Worm (Caenorhabditis elegans): ENCODE data around the gene lys-2.

DNA sequence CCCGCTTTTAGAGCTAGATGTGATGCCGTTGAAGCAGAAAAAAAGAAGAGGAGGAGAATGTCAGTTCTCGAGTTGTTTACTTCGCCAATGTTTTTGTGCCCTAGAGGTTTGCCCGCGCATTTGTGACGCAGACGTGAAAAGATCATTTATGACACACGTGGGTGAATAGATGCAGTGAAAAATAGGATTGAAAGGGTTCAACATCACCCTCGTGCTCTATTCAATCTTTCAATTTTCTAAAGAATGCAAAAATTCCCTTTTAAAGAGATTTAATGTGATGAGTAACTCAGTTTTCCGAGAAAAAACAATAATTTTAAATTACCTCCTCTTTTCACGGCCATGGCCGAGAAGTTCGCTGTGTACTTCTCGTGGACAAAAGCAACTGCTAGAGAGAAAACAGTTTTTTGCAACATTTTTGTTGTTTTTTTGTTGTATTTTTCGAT lies 34.8 kb downstream of the lys-2 start:
- TF ChIP-seq pqm-1 (tag; optimal IDR thresholded peaks at IDR 0.05), result no peak
- TF ChIP-seq ceh-45 (GFP tag; IDR thresholded peaks at IDR 0.05), result no peak
- TF ChIP-seq elt-2 (tag; optimal IDR thresholded peaks at IDR 0.05), result no peak
- no peak for TF ChIP-seq ama-1 (optimal IDR thresholded peaks at IDR 0.05)

Measured in whole organism, late embryonic.